Worm (Caenorhabditis elegans) whole organism, young adult: ENCODE data around the gene melo-3.

ENCODE experiments used
- B0035.1 ChIP-seq: sonication (generic microtip); optimal IDR thresholded peaks from 2 replicates; lab custom pipeline; 2016; ENCODE audit warnings: missing genetic modification characterization, mild to moderate bottlenecking, missing compliant biosample characterization, missing genotype, missing genetic modification reagents
- B0336.3 ChIP-seq: fragments of 200-800 bp; sonication (Bioruptor generic); IDR thresholded peaks from 2 replicates; pipeline ENCODE4 v1.3.6; 2022; ENCODE audit warnings: missing genetic modification characterization, missing compliant biosample characterization
- F23B12.7 ChIP-seq: sonication (generic microtip); optimal IDR thresholded peaks from 2 replicates; lab custom pipeline; 2017; ENCODE audit warnings: missing genetic modification characterization, mild to moderate bottlenecking, missing compliant biosample characterization, antibody characterized with exemption, moderate library complexity; ENCODE audit not compliant: insufficient read depth
- F52B5.7 ChIP-seq: sonication (generic microtip); optimal IDR thresholded peaks from 2 replicates; lab custom pipeline; 2016; ENCODE audit warnings: mild to moderate bottlenecking, missing genetic modification characterization, missing compliant biosample characterization
- F55B11.4 ChIP-seq: sonication (generic microtip); optimal IDR thresholded peaks from 2 replicates; lab custom pipeline; 2016; ENCODE audit warnings: missing compliant biosample characterization, missing genetic modification characterization, borderline replicate concordance; ENCODE audit not compliant: insufficient read depth
- F57C9.4 ChIP-seq: sonication (generic microtip); optimal IDR thresholded peaks from 2 replicates; lab custom pipeline; 2017; ENCODE audit warnings: mild to moderate bottlenecking, missing genetic modification characterization, missing compliant biosample characterization
- K12H6.12 ChIP-seq: fragments of 200-800 bp; sonication (Bioruptor generic); optimal IDR thresholded peaks from 2 replicates; lab custom pipeline; 2018; ENCODE audit warnings: mild to moderate bottlenecking, missing genetic modification characterization, missing compliant biosample characterization
- T26A5.8 ChIP-seq: sonication (generic microtip); optimal IDR thresholded peaks from 2 replicates; lab custom pipeline; 2016; ENCODE audit warnings: missing genetic modification characterization, missing compliant biosample characterization
- Y79H2A.3 ChIP-seq: fragments of 200-800 bp; sonication (Bioruptor generic); conservative IDR thresholded peaks from 2 replicates; pipeline ENCODE4 v1.3.6; 2022; ENCODE audit warnings: missing genetic modification reagents, missing genetic modification characterization, missing compliant biosample characterization
- akir-1 ChIP-seq: fragments of 200-800 bp; sonication (Bioruptor generic); optimal IDR thresholded peaks from 2 replicates; lab custom pipeline; 2018; ENCODE audit warnings: mild to moderate bottlenecking, missing genetic modification characterization, moderate library complexity, missing compliant biosample characterization
- ama-1 ChIP-seq, 3 experiments: fragments of 150-350 bp in 1 of 3; sonication (generic microtip) in 2 of 3; optimal IDR thresholded peaks; 2 replicates each; lab custom pipeline; 2014 to 2018; ENCODE audit warnings: missing biosample characterization in 2 of 3, missing genetic modification characterization in 2 of 3, missing genetic modification reagents in 2 of 3
- atf-7 ChIP-seq: sonication (generic microtip); optimal IDR thresholded peaks from 2 replicates; lab custom pipeline; 2017; ENCODE audit warnings: mild to moderate bottlenecking, missing genetic modification characterization, missing compliant biosample characterization
- athp-1 ChIP-seq: sonication (generic microtip); optimal IDR thresholded peaks from 2 replicates; lab custom pipeline; 2017; ENCODE audit warnings: mild to moderate bottlenecking, missing genetic modification characterization, missing compliant biosample characterization
- attf-3 ChIP-seq: fragments of 200-800 bp; sonication (Bioruptor generic); conservative IDR thresholded peaks from 2 replicates; pipeline ENCODE4 v1.3.6; 2022; ENCODE audit warnings: missing genetic modification reagents, missing genetic modification characterization, missing compliant biosample characterization
- cebp-1 ChIP-seq, 2 experiments: fragments of 200-800 bp in 1 of 2; sonication (Bioruptor generic) in 1 of 2; sonication (generic microtip) in 1 of 2; IDR thresholded peaks in 1 of 2; optimal IDR thresholded peaks in 1 of 2; 2 replicates each; pipeline versions ENCODE4 v1.3.6 to Lab custom; 2017 to 2022; ENCODE audit warnings: missing compliant biosample characterization in 2 of 2, missing genetic modification characterization in 2 of 2, mild to moderate bottlenecking in 1 of 2, missing genetic modification reagents in 1 of 2, moderate library complexity in 1 of 2
- ceh-27 ChIP-seq: fragments of 200-800 bp; sonication (Bioruptor generic); optimal IDR thresholded peaks from 2 replicates; lab custom pipeline; 2018; ENCODE audit warnings: mild to moderate bottlenecking, missing genetic modification characterization, moderate library complexity, missing compliant biosample characterization
- ceh-79 ChIP-seq: sonication (generic microtip); optimal IDR thresholded peaks from 2 replicates; lab custom pipeline; 2017; ENCODE audit warnings: mild to moderate bottlenecking, missing genetic modification characterization, missing compliant biosample characterization
- ceh-91 ChIP-seq: fragments of 200-800 bp; sonication (Bioruptor generic); IDR thresholded peaks from 2 replicates; pipeline ENCODE4 v1.3.6; 2022; ENCODE audit warnings: missing genetic modification reagents, missing genetic modification characterization, missing compliant biosample characterization
- chd-7 ChIP-seq: sonication (generic microtip); optimal IDR thresholded peaks from 2 replicates; lab custom pipeline; 2016; ENCODE audit warnings: mild to moderate bottlenecking, missing genetic modification characterization, moderate library complexity, missing compliant biosample characterization
- efl-1 ChIP-seq: fragments of 150-350 bp; optimal IDR thresholded peaks from 2 replicates; lab custom pipeline; 2014; ENCODE audit warnings: missing biosample characterization, missing genetic modification reagents, missing genetic modification characterization
- egl-44 ChIP-seq: fragments of 200-800 bp; sonication (Bioruptor generic); IDR thresholded peaks from 2 replicates; pipeline ENCODE4 v1.3.6; 2022; ENCODE audit warnings: missing genetic modification reagents, missing genetic modification characterization, missing compliant biosample characterization
- egrh-3 ChIP-seq: fragments of 200-800 bp; sonication (Bioruptor generic); IDR thresholded peaks from 2 replicates; pipeline ENCODE4 v1.3.6; 2022; ENCODE audit warnings: missing genetic modification reagents, missing genetic modification characterization, missing compliant biosample characterization
- ekl-4 ChIP-seq: fragments of 200-800 bp; sonication (Bioruptor generic); IDR thresholded peaks from 2 replicates; pipeline ENCODE4 v1.3.6; 2022; ENCODE audit warnings: missing genetic modification reagents, missing genetic modification characterization, missing compliant biosample characterization
- hlh-26 ChIP-seq: fragments of 200-800 bp; sonication (Bioruptor generic); conservative IDR thresholded peaks from 2 replicates; pipeline ENCODE4 v1.3.6; 2022; ENCODE audit warnings: missing genetic modification reagents, missing genetic modification characterization, missing compliant biosample characterization
- hmg-1.2 ChIP-seq: fragments of 200-800 bp; sonication (Bioruptor generic); IDR thresholded peaks from 2 replicates; pipeline ENCODE4 v1.3.6; 2022; ENCODE audit warnings: missing genetic modification reagents, missing genetic modification characterization, missing compliant biosample characterization
- hsf-1 ChIP-seq: fragments of 200-800 bp; sonication (Bioruptor generic); IDR thresholded peaks from 2 replicates; pipeline ENCODE4 v1.3.6; 2022; ENCODE audit warnings: missing genetic modification reagents, missing genetic modification characterization, missing compliant biosample characterization
- let-607 ChIP-seq, 2 experiments: fragments of 200-800 bp in 1 of 2; sonication (Bioruptor generic) in 1 of 2; sonication (generic microtip) in 1 of 2; optimal IDR thresholded peaks; 2 replicates each; lab custom pipeline; 2016 to 2018; ENCODE audit warnings: mild to moderate bottlenecking in 2 of 2, missing compliant biosample characterization in 2 of 2, missing genetic modification characterization in 2 of 2, moderate library complexity in 2 of 2, missing genotype in 1 of 2
- lin-40 ChIP-seq: sonication (generic microtip); optimal IDR thresholded peaks from 2 replicates; lab custom pipeline; 2016; ENCODE audit warnings: missing genetic modification characterization, mild to moderate bottlenecking, missing compliant biosample characterization, missing genotype, missing genetic modification reagents
- lin-54 ChIP-seq: fragments of 200-800 bp; sonication (Bioruptor generic); optimal IDR thresholded peaks from 2 replicates; lab custom pipeline; 2018; ENCODE audit warnings: mild to moderate bottlenecking, missing genetic modification characterization, missing compliant biosample characterization
- madf-10 ChIP-seq: sonication (generic microtip); optimal IDR thresholded peaks from 2 replicates; lab custom pipeline; 2016; ENCODE audit warnings: mild to moderate bottlenecking, missing genetic modification characterization, missing compliant biosample characterization
- madf-3 ChIP-seq: fragments of 200-800 bp; sonication (Bioruptor generic); IDR thresholded peaks from 2 replicates; pipeline ENCODE4 v1.3.6; 2022; ENCODE audit warnings: missing genetic modification reagents, missing genetic modification characterization, missing compliant biosample characterization
- madf-6 ChIP-seq: fragments of 200-800 bp; sonication (Bioruptor generic); IDR thresholded peaks from 2 replicates; pipeline ENCODE4 v1.3.6; 2022; ENCODE audit warnings: missing genetic modification reagents, missing genetic modification characterization, missing compliant biosample characterization
- mel-28 ChIP-seq: sonication (generic microtip); optimal IDR thresholded peaks from 2 replicates; lab custom pipeline; 2016; ENCODE audit warnings: borderline replicate concordance, mild to moderate bottlenecking, missing genetic modification characterization, missing compliant biosample characterization
- mes-4 ChIP-seq: sonication (generic microtip); optimal IDR thresholded peaks from 2 replicates; lab custom pipeline; 2016; ENCODE audit warnings: missing genotype, missing genetic modification characterization, missing compliant biosample characterization
- mxl-1 ChIP-seq: sonication (generic microtip); optimal IDR thresholded peaks from 2 replicates; lab custom pipeline; 2016; ENCODE audit warnings: missing genetic modification characterization, missing compliant biosample characterization
- rec-8 ChIP-seq, 2 experiments: sonication (generic microtip); optimal IDR thresholded peaks; 2 replicates each; lab custom pipeline; 2016; ENCODE audit warnings: mild to moderate bottlenecking in 2 of 2, missing genetic modification characterization in 2 of 2, missing genetic modification reagents in 2 of 2, missing genotype in 2 of 2, missing biosample characterization in 1 of 2, missing compliant biosample characterization in 1 of 2, moderate library complexity in 1 of 2
- rpc-1 ChIP-seq, 2 experiments: fragments of 150-350 bp in 1 of 2; sonication (generic microtip) in 1 of 2; optimal IDR thresholded peaks; 2 replicates each; lab custom pipeline; 2014 to 2018; ENCODE audit warnings: missing biosample characterization in 1 of 2, missing genetic modification characterization in 1 of 2, missing genetic modification reagents in 1 of 2, missing genotype in 1 of 2
- snpc-4 ChIP-seq, 5 experiments: fragments of 150-350 bp in 1 of 5; sonication (generic microtip) in 4 of 5; optimal IDR thresholded peaks; 2 replicates each; lab custom pipeline; 2014 to 2018; ENCODE audit warnings: missing genetic modification characterization in 5 of 5, missing biosample characterization in 3 of 5, antibody characterized with exemption in 2 of 5, mild to moderate bottlenecking in 2 of 5, missing compliant biosample characterization in 2 of 5, missing genotype in 2 of 5, moderate library complexity in 2 of 5, missing genetic modification reagents in 1 of 5
- unc-130 ChIP-seq: sonication (generic microtip); optimal IDR thresholded peaks from 2 replicates; lab custom pipeline; 2016; ENCODE audit warnings: missing genetic modification reagents, missing genetic modification characterization, missing compliant biosample characterization
- xnd-1 ChIP-seq: sonication (generic microtip); optimal IDR thresholded peaks from 2 replicates; lab custom pipeline; 2016; ENCODE audit warnings: missing genotype, missing genetic modification reagents, missing genetic modification characterization, missing compliant biosample characterization
- zfh-2 ChIP-seq: fragments of 200-800 bp; sonication (Bioruptor generic); conservative IDR thresholded peaks from 2 replicates; pipeline ENCODE4 v1.3.6; 2022; ENCODE audit warnings: missing genetic modification reagents, missing genetic modification characterization, missing compliant biosample characterization
- ztf-18 ChIP-seq: sonication (generic microtip); optimal IDR thresholded peaks from 2 replicates; lab custom pipeline; 2016; ENCODE audit warnings: missing genotype, mild to moderate bottlenecking, missing genetic modification characterization, missing compliant biosample characterization
- ztf-22 ChIP-seq: fragments of 200-800 bp; sonication (Bioruptor generic); optimal IDR thresholded peaks from 2 replicates; lab custom pipeline; 2018; ENCODE audit warnings: mild to moderate bottlenecking, missing genetic modification characterization, moderate library complexity, missing compliant biosample characterization
- ztf-26 ChIP-seq: sonication (generic microtip); optimal IDR thresholded peaks from 2 replicates; lab custom pipeline; 2017; ENCODE audit warnings: missing genetic modification characterization, missing compliant biosample characterization
- ztf-6 ChIP-seq: fragments of 200-800 bp; sonication (Bioruptor generic); IDR thresholded peaks from 2 replicates; pipeline ENCODE4 v1.3.6; 2022; ENCODE audit warnings: missing genetic modification reagents, missing genetic modification characterization, missing compliant biosample characterization

The melo-3 gene

ce11 chrV:15000055-15000704, 36.5 kb downstream of the melo-3 start, which contains the start of gene rps-16 (continued):
- TF ChIP-seq ama-1 (optimal IDR thresholded peaks at IDR 0.05; lab: Kevin White, UChicago) (no peak), ama-1 (GFP tag; optimal IDR thresholded peaks at IDR 0.05; lab: Kevin White, UChicago) (peak; percentile 29 to 80), hmg-1.2 (GFP tag; lab: Robert Waterston, UW) (peak; percentile 27; the same call in 1 of the 2 replicates), madf-3 (GFP tag; lab: Robert Waterston, UW) (peak; percentile 81), xnd-1 (tag; lab: Kevin White, UChicago) (peak; percentile 9), lin-40 (tag; lab: Kevin White, UChicago) (no peak), ztf-18 (tag; lab: Kevin White, UChicago) (peak; percentile 10), athp-1 (peak; percentile 66), F57C9.4 (tag; lab: Kevin White, UChicago) (no peak), ztf-6 (GFP tag; lab: Robert Waterston, UW) (no peak), egl-44 (GFP tag; lab: Robert Waterston, UW) (no peak), mel-28 (no peak), rec-8 (tag; optimal IDR thresholded peaks at IDR 0.05; lab: Kevin White, UChicago) (peak in 1 of 2 experiments; percentile 13), egrh-3 (GFP tag; lab: Robert Waterston, UW) (no peak), ceh-79 (peak; percentile 28), B0336.3 (GFP tag; lab: Robert Waterston, UW) (peak; percentile 79; the same call in 1 of the 2 replicates), akir-1 (GFP tag; lab: Kevin White, UChicago) (no peak), Y79H2A.3 (GFP tag; lab: Robert Waterston, UW) (no peak), zfh-2 (peak; percentile 63; the same call in 1 of the 2 replicates), let-607 (tag; optimal IDR thresholded peaks at IDR 0.05; lab: Kevin White, UChicago) (no peak), rpc-1 (optimal IDR thresholded peaks at IDR 0.05; lab: Kevin White, UChicago) (no peak), rpc-1 (tag; optimal IDR thresholded peaks at IDR 0.05; lab: Kevin White, UChicago) (no peak), B0035.1 (tag; lab: Kevin White, UChicago) (no peak), madf-6 (peak; percentile 80), T26A5.8 (peak; percentile 79), unc-130 (GFP tag; lab: Kevin White, UChicago) (no peak), ztf-22 (GFP tag; lab: Kevin White, UChicago) (no peak), ztf-26 (tag; lab: Kevin White, UChicago) (no peak), K12H6.12 (tag; lab: Kevin White, UChicago) (no peak), hlh-26 (no peak), atf-7 (tag; lab: Kevin White, UChicago) (peak; percentile 62), lin-54 (GFP tag; lab: Kevin White, UChicago) (peak; percentile 39), mxl-1 (no peak), F55B11.4 (tag; lab: Kevin White, UChicago) (no peak), madf-10 (tag; lab: Kevin White, UChicago) (no peak), ceh-91 (no peak), efl-1 (GFP tag; lab: Kevin White, UChicago) (peak; percentile 3), chd-7 (peak; percentile 65), snpc-4 (GFP tag; optimal IDR thresholded peaks at IDR 0.05; lab: Kevin White, UChicago) (no peak), snpc-4 (tag; optimal IDR thresholded peaks at IDR 0.05; lab: Kevin White, UChicago) (peak in 2 of 4 experiments; percentile 27 to 29), F23B12.7 (tag; lab: Kevin White, UChicago) (no peak), ceh-27 (GFP tag; lab: Kevin White, UChicago) (no peak), F52B5.7 (no peak), mes-4 (tag; lab: Kevin White, UChicago) (no peak), attf-3 (no peak), hsf-1 (GFP tag; lab: Robert Waterston, UW) (peak; percentile 81), cebp-1 (GFP tag; IDR thresholded peaks at IDR 0.05; lab: Robert Waterston, UW) (no peak), cebp-1 (tag; optimal IDR thresholded peaks at IDR 0.05; lab: Kevin White, UChicago) (peak; percentile 40), ekl-4 (GFP tag; lab: Robert Waterston, UW) (peak; percentile 89)
